Worm (Caenorhabditis elegans): ENCODE data around the gene T07G12.5.

Gene T07G12.5

ce11 chrIV:10499948-10500356 is 45.0 kb downstream of the T07G12.5 start:
- TF ChIP-seq dmd-4 (tag; optimal IDR thresholded peaks at IDR 0.05) (no peak), lin-13 (GFP tag; optimal IDR thresholded peaks at IDR 0.05) (peak; percentile 38), lin-11 (tag; optimal IDR thresholded peaks at IDR 0.05) (peak; percentile 58), Y55F3AM.14 (GFP tag; optimal IDR thresholded peaks at IDR 0.05) (peak; percentile 19), nhr-12 (tag; optimal IDR thresholded peaks at IDR 0.05) (no peak), nhr-237 (tag; optimal IDR thresholded peaks at IDR 0.05) (no peak), sem-4 (tag; optimal IDR thresholded peaks at IDR 0.05) (peak; percentile 31), crh-2 (tag; optimal IDR thresholded peaks at IDR 0.05) (peak; percentile 38), egl-27 (tag; optimal IDR thresholded peaks at IDR 0.05) (peak; percentile 8), snpc-4 (tag; optimal IDR thresholded peaks at IDR 0.05) (no peak), nhr-10 (tag; optimal IDR thresholded peaks at IDR 0.05) (no peak), sma-9 (GFP tag; optimal IDR thresholded peaks at IDR 0.05) (peak; percentile 51), sma-9 (tag; optimal IDR thresholded peaks at IDR 0.05) (no peak), nhr-6 (tag; optimal IDR thresholded peaks at IDR 0.05) (no peak), nhr-21 (tag; optimal IDR thresholded peaks at IDR 0.05) (peak; percentile 19), ZK546.5 (tag; optimal IDR thresholded peaks at IDR 0.05) (no peak), lsy-2 (tag; optimal IDR thresholded peaks at IDR 0.05) (peak in 1 of 2 experiments; percentile 64), ztf-11 (tag; optimal IDR thresholded peaks at IDR 0.05) (no peak), nhr-23 (tag; optimal IDR thresholded peaks at IDR 0.05) (no peak), blmp-1 (tag; optimal IDR thresholded peaks at IDR 0.05; ENCODE audit: insufficient read depth) (no peak), nhr-129 (tag; optimal IDR thresholded peaks at IDR 0.05) (peak; percentile 55), sma-3 (GFP tag; optimal IDR thresholded peaks at IDR 0.05) (no peak), fos-1 (tag; optimal IDR thresholded peaks at IDR 0.05) (peak; percentile 49), zag-1 (tag; optimal IDR thresholded peaks at IDR 0.05) (peak; percentile 81), unc-39 (tag; optimal IDR thresholded peaks at IDR 0.05) (peak; percentile 48), ceh-16 (tag; optimal IDR thresholded peaks at IDR 0.05) (no peak), ztf-4 (tag; optimal IDR thresholded peaks at IDR 0.05) (peak; percentile 54), unc-55 (GFP tag; optimal IDR thresholded peaks at IDR 0.05) (peak; percentile 94), C34F6.9 (tag; optimal IDR thresholded peaks at IDR 0.05) (peak; percentile 82), F13H6.1 (tag; optimal IDR thresholded peaks at IDR 0.05) (peak; percentile 76), nhr-25 (tag; optimal IDR thresholded peaks at IDR 0.05) (no peak), nhr-11 (tag; optimal IDR thresholded peaks at IDR 0.05) (no peak), mdl-1 (tag; optimal IDR thresholded peaks at IDR 0.05) (peak in 1 of 2 experiments; percentile 38), mbf-1 (tag; optimal IDR thresholded peaks at IDR 0.05) (no peak), gmeb-1 (tag; optimal IDR thresholded peaks at IDR 0.05) (no peak)

ce11 chrIV:10498401-10498800 is 46.5 kb downstream of the T07G12.5 start:
- TF ChIP-seq F13H6.1 (tag; optimal IDR thresholded peaks at IDR 0.05) = no peak
- no peak for TF ChIP-seq ztf-11 (tag; optimal IDR thresholded peaks at IDR 0.05)
- no peak for TF ChIP-seq ztf-1 (GFP tag; conservative IDR thresholded peaks at IDR 0.05)
- TF ChIP-seq nhr-77 (tag; optimal IDR thresholded peaks at IDR 0.05) = no peak
- no peak for TF ChIP-seq nhr-10 (tag; optimal IDR thresholded peaks at IDR 0.05)
- TF ChIP-seq zag-1 (tag; optimal IDR thresholded peaks at IDR 0.05) = no peak
- TF ChIP-seq ztf-4 (tag; optimal IDR thresholded peaks at IDR 0.05) = no peak
- TF ChIP-seq unc-62 (GFP tag; optimal IDR thresholded peaks at IDR 0.05) = no peak
- TF ChIP-seq crh-2 (tag; optimal IDR thresholded peaks at IDR 0.05) = no peak
- no peak for TF ChIP-seq nhr-6 (tag; optimal IDR thresholded peaks at IDR 0.05)
- TF ChIP-seq mdl-1 (tag; optimal IDR thresholded peaks at IDR 0.05) = no peak
- no peak for TF ChIP-seq ama-1 (optimal IDR thresholded peaks at IDR 0.05)
- no peak for TF ChIP-seq nhr-11 (tag; optimal IDR thresholded peaks at IDR 0.05)
- TF ChIP-seq nhr-237 (tag; optimal IDR thresholded peaks at IDR 0.05) = no peak
- no peak for TF ChIP-seq nhr-12 (tag; optimal IDR thresholded peaks at IDR 0.05)
- TF ChIP-seq snpc-4 (tag; optimal IDR thresholded peaks at IDR 0.05) = no peak
- no peak for TF ChIP-seq ceh-82 (tag; optimal IDR thresholded peaks at IDR 0.05)
- no peak for TF ChIP-seq mab-5 (tag; optimal IDR thresholded peaks at IDR 0.05)
- TF ChIP-seq dmd-4 (tag; optimal IDR thresholded peaks at IDR 0.05) = no peak
- no peak for TF ChIP-seq blmp-1 (tag; optimal IDR thresholded peaks at IDR 0.05; ENCODE audit: insufficient read depth)

Measured in whole organism, L2 larva.